Fruit fly (Drosophila melanogaster) whole organism, embryonic: ENCODE results near the gene CG43255.
A peak's percentile ranks its signal among the peaks of the same experiment; 100 is the strongest.

Experiments
- B-H2 ChIP-seq: fragments of 200-800 bp; sonication (Bioruptor generic); optimal IDR thresholded peaks from 2 replicates; lab custom pipeline; 2018; ENCODE audit warnings: missing biosample characterization, mild to moderate bottlenecking, missing genetic modification characterization
- Bgb ChIP-seq: fragments of 200-800 bp; sonication (Bioruptor generic); IDR thresholded peaks from 2 replicates; pipeline ENCODE4 v1.3.6; 2022; ENCODE audit warnings: missing biosample characterization, missing genetic modification characterization; ENCODE audit not compliant: partially characterized antibody
- Bteb2 ChIP-seq: fragments of 200-800 bp; sonication (Bioruptor generic); optimal IDR thresholded peaks from 2 replicates; lab custom pipeline; 2016; ENCODE audit warnings: missing biosample characterization, missing genetic modification characterization
- CG10209 ChIP-seq: fragments of 200-800 bp; sonication (Bioruptor generic); optimal IDR thresholded peaks from 3 replicates; lab custom pipeline; 2017; ENCODE audit warnings: missing biosample characterization, mild to moderate bottlenecking, missing genetic modification characterization, missing genetic modification reagents
- CG12071 ChIP-seq: fragments of 200-800 bp; sonication (Bioruptor generic); optimal IDR thresholded peaks from 3 replicates; lab custom pipeline; 2018; ENCODE audit warnings: missing biosample characterization, mild to moderate bottlenecking, missing genetic modification characterization
- CG12744 ChIP-seq: fragments of 200-800 bp; sonication (Bioruptor generic); optimal IDR thresholded peaks from 2 replicates; lab custom pipeline; 2016; ENCODE audit warnings: missing biosample characterization, missing genetic modification characterization
- CG14667 ChIP-seq: fragments of 200-800 bp; sonication (Bioruptor generic); IDR thresholded peaks from 2 replicates; pipeline ENCODE4 v1.3.6; 2022; ENCODE audit warnings: missing biosample characterization, missing genetic modification characterization
- CG2129 ChIP-seq: fragments of 200-800 bp; sonication (Bioruptor generic); IDR thresholded peaks from 2 replicates; pipeline ENCODE4 v1.3.6; 2022; ENCODE audit warnings: missing biosample characterization, missing genetic modification characterization; ENCODE audit not compliant: partially characterized antibody
- CG32772 ChIP-seq: fragments of 200-800 bp; sonication (Bioruptor generic); IDR thresholded peaks from 2 replicates; pipeline ENCODE4 v1.3.6; 2022; ENCODE audit warnings: missing biosample characterization, missing genetic modification characterization
- CG34376 ChIP-seq: fragments of 200-800 bp; sonication (Bioruptor generic); optimal IDR thresholded peaks from 2 replicates; lab custom pipeline; 2018; ENCODE audit warnings: missing biosample characterization, mild to moderate bottlenecking, missing genetic modification characterization
- CG3995 ChIP-seq: fragments of 200-800 bp; sonication (Bioruptor generic); optimal IDR thresholded peaks from 3 replicates; lab custom pipeline; 2016; ENCODE audit warnings: missing biosample characterization, missing genetic modification characterization
- CG4328 ChIP-seq: fragments of 200-800 bp; sonication (Bioruptor generic); optimal IDR thresholded peaks from 3 replicates; lab custom pipeline; 2017; ENCODE audit warnings: missing biosample characterization, missing genetic modification reagents, missing genetic modification characterization
- CG4360 ChIP-seq: fragments of 200-800 bp; sonication (Bioruptor generic); IDR thresholded peaks from 2 replicates; pipeline ENCODE4 v1.3.6; 2022; ENCODE audit warnings: missing biosample characterization, missing genetic modification characterization
- CG4424 ChIP-seq: fragments of 200-800 bp; sonication (Bioruptor generic); optimal IDR thresholded peaks from 3 replicates; lab custom pipeline; 2016; ENCODE audit warnings: missing biosample characterization, missing genetic modification characterization
- CG6765 ChIP-seq: fragments of 200-800 bp; sonication (Bioruptor generic); optimal IDR thresholded peaks from 3 replicates; lab custom pipeline; 2017; ENCODE audit warnings: missing biosample characterization, mild to moderate bottlenecking, missing genetic modification characterization
- CG6791 ChIP-seq: fragments of 200-800 bp; sonication (Bioruptor generic); IDR thresholded peaks from 3 replicates; pipeline ENCODE4 v1.3.6; 2022; ENCODE audit warnings: missing biosample characterization, missing genetic modification characterization; ENCODE audit not compliant: partially characterized antibody
- CG6813 ChIP-seq: fragments of 200-800 bp; sonication (Bioruptor generic); optimal IDR thresholded peaks from 2 replicates; lab custom pipeline; 2017; ENCODE audit warnings: missing biosample characterization, missing genetic modification characterization, mild to moderate bottlenecking, moderate library complexity, missing genetic modification reagents
- CG6854 ChIP-seq: fragments of 200-800 bp; sonication (Bioruptor generic); optimal IDR thresholded peaks from 3 replicates; lab custom pipeline; 2017; ENCODE audit warnings: missing biosample characterization, mild to moderate bottlenecking, missing genetic modification characterization
- CG7372 ChIP-seq: fragments of 200-800 bp; sonication (Bioruptor generic); IDR thresholded peaks from 2 replicates; pipeline ENCODE4 v1.3.6; 2022; ENCODE audit warnings: missing biosample characterization, missing genetic modification characterization
- Drgx ChIP-seq: fragments of 200-800 bp; sonication (Bioruptor generic); IDR thresholded peaks from 2 replicates; pipeline ENCODE4 v1.3.6; 2022; ENCODE audit warnings: missing biosample characterization, missing genetic modification characterization
- E2f1 ChIP-seq: fragments of 200-800 bp; sonication (Bioruptor generic); IDR thresholded peaks from 2 replicates; pipeline ENCODE4 v1.3.6; 2022; ENCODE audit warnings: missing biosample characterization, missing genetic modification characterization
- Ets65A ChIP-seq: fragments of 200-800 bp; sonication (Bioruptor generic); peaks from one replicate; lab custom pipeline; 2016; ENCODE audit warnings: missing biosample characterization, missing genetic modification characterization
- Hr39 ChIP-seq: fragments of >200 bp; optimal IDR thresholded peaks from 2 replicates; lab custom pipeline; 2017
- Med ChIP-seq: fragments of 200-800 bp; sonication (Bioruptor generic); peaks from one replicate; lab custom pipeline; 2016; ENCODE audit warnings: missing biosample characterization, missing genetic modification characterization, mild to moderate bottlenecking, inconsistent platforms, moderate library complexity
- NK7.1 ChIP-seq: fragments of 200-800 bp; sonication (Bioruptor generic); optimal IDR thresholded peaks from 3 replicates; lab custom pipeline; 2016; ENCODE audit warnings: missing biosample characterization, missing genetic modification characterization
- Trl ChIP-seq, 3 experiments: fragments of >200 bp in 2 of 3; fragments of 200-800 bp in 1 of 3; sonication (Bioruptor generic) in 1 of 3; optimal IDR thresholded peaks; 2 replicates in 1 of 3; 3 replicates in 2 of 3; lab custom pipeline; 2016 to 2017; ENCODE audit warnings: missing biosample characterization in 1 of 3, missing genetic modification characterization in 1 of 3
- Xbp1 ChIP-seq: fragments of 200-800 bp; sonication (Bioruptor generic); optimal IDR thresholded peaks from 3 replicates; lab custom pipeline; 2016; ENCODE audit warnings: missing biosample characterization, mild to moderate bottlenecking, missing genetic modification characterization
- aop ChIP-seq: fragments of 200-800 bp; sonication (Bioruptor generic); IDR thresholded peaks from 2 replicates; pipeline ENCODE4 v1.3.6; 2022; ENCODE audit warnings: missing biosample characterization, missing genetic modification characterization
- ara ChIP-seq: fragments of 200-800 bp; sonication (Bioruptor generic); IDR thresholded peaks from 2 replicates; pipeline ENCODE4 v1.3.6; 2022; ENCODE audit warnings: missing biosample characterization, missing genetic modification characterization
- ash1 ChIP-seq: fragments of 200-800 bp; sonication (Bioruptor generic); optimal IDR thresholded peaks from 2 replicates; lab custom pipeline; 2018; ENCODE audit warnings: missing biosample characterization, mild to moderate bottlenecking, missing genetic modification characterization
- bigmax ChIP-seq: fragments of 200-800 bp; sonication (Bioruptor generic); optimal IDR thresholded peaks from 2 replicates; lab custom pipeline; 2018; ENCODE audit warnings: missing biosample characterization, mild to moderate bottlenecking, missing genetic modification characterization
- dati ChIP-seq: fragments of 200-800 bp; sonication (Bioruptor generic); IDR thresholded peaks from 2 replicates; pipeline ENCODE4 v1.3.6; 2022; ENCODE audit warnings: missing biosample characterization, missing genetic modification characterization
- grn ChIP-seq: fragments of 200-800 bp; sonication (Bioruptor generic); optimal IDR thresholded peaks from 3 replicates; lab custom pipeline; 2017; ENCODE audit warnings: missing biosample characterization, missing genetic modification characterization
- gro ChIP-seq: fragments of 200-800 bp; sonication (Bioruptor generic); optimal IDR thresholded peaks from 2 replicates; lab custom pipeline; 2016; ENCODE audit warnings: missing biosample characterization, missing genetic modification characterization
- jing ChIP-seq: fragments of 200-800 bp; sonication (Bioruptor generic); optimal IDR thresholded peaks from 2 replicates; lab custom pipeline; 2018; ENCODE audit warnings: missing biosample characterization, mild to moderate bottlenecking, missing genetic modification characterization
- nau ChIP-seq: fragments of 200-800 bp; sonication (Bioruptor generic); optimal IDR thresholded peaks from 3 replicates; lab custom pipeline; 2017; ENCODE audit warnings: missing biosample characterization, mild to moderate bottlenecking, missing genetic modification characterization, missing genetic modification reagents
- nerfin-1 ChIP-seq: fragments of 200-800 bp; sonication (Bioruptor generic); optimal IDR thresholded peaks from 3 replicates; lab custom pipeline; 2019; ENCODE audit warnings: missing biosample characterization, mild to moderate bottlenecking, missing genetic modification characterization, moderate library complexity
- otp ChIP-seq: fragments of 200-800 bp; sonication (Bioruptor generic); IDR thresholded peaks from 3 replicates; pipeline ENCODE4, ENCODE4 v1.3.6; 2022; ENCODE audit warnings: missing biosample characterization, missing genetic modification characterization
- rib ChIP-seq: fragments of 200-800 bp; sonication (Bioruptor generic); IDR thresholded peaks from 2 replicates; pipeline ENCODE4 v1.3.6; 2022; ENCODE audit warnings: missing biosample characterization, missing genetic modification characterization
- so ChIP-seq: fragments of 200-800 bp; sonication (Bioruptor generic); IDR thresholded peaks from 3 replicates; pipeline ENCODE4 v1.3.6; 2022; ENCODE audit warnings: missing biosample characterization, missing genetic modification characterization
- toy ChIP-seq: fragments of 200-800 bp; sonication (Bioruptor generic); IDR thresholded peaks from 2 replicates; pipeline ENCODE4 v1.3.6; 2022; ENCODE audit warnings: missing biosample characterization, missing genetic modification characterization
- wor ChIP-seq: fragments of 200-800 bp; sonication (Bioruptor generic); IDR thresholded peaks from 2 replicates; pipeline ENCODE4 v1.3.6; 2022; ENCODE audit warnings: missing biosample characterization, missing genetic modification characterization

The CG43255 gene

DNA sequence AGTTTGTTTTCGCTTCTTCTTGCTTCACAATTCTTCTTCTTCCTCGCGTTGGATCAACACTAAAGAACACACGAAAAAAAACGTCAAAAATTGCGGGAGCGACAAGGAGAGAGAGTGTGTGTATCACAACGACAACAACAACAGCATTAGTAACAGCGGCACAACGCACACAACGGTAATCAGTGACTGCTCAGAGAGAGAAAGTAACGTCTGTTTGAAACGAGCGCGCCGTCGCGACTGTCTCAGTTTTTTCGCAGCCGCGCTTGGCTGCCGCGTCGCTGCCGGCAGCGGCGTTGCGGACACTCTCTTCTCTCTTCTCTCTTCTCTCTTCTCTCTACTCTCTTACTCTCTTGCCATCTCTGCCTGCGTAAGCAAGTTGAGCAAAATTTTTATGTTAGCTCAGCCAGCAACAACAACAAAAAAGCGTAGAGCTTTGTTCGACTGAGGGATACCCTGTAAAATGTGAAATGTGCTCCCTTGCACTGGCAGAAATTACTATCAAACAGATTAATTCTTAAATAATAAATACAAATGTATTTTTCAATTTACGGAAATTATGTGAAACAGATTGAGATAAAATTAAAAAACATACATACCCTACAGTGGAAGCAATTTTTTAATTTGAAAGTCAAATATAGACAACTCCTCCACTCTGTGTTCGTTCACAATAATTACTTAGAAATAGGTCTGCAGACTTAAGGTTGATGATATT lies 32.0 kb upstream of the CG43255 start (continued):
- TF ChIP-seq CG6765 (GFP tag; lab: Kevin White, UChicago) (peak; percentile 47), otp (peak; percentile 63), E2f1 (GFP tag; lab: Robert Waterston, UW) (peak; percentile 72), B-H2 (GFP tag; lab: Kevin White, UChicago) (no peak), wor (GFP tag; lab: Robert Waterston, UW) (peak; percentile 73), CG32772 (GFP tag; lab: Robert Waterston, UW) (peak; percentile 68), Ets65A (GFP tag; lab: Kevin White, UChicago) (no peak), Med (GFP tag; lab: Kevin White, UChicago) (peak; percentile 92), jing (peak; percentile 28), CG10209 (peak; percentile 57), ash1 (GFP tag; lab: Kevin White, UChicago) (no peak), Hr39 (lab: Kevin White, UChicago) (no peak), NK7.1 (no peak), CG6854 (peak; percentile 11), bigmax (no peak), CG4424 (peak; percentile 63), so (peak; percentile 58; the same call in 1 of the 3 replicates), CG34376 (GFP tag; lab: Kevin White, UChicago) (peak; percentile 13), nerfin-1 (tag; lab: Kevin White, UChicago) (peak; percentile 40), CG6813 (GFP tag; lab: Kevin White, UChicago) (no peak), rib (peak; percentile 60; the same call in 1 of the 2 replicates), dati (GFP tag; lab: Robert Waterston, UW) (no peak), CG3995 (GFP tag; lab: Kevin White, UChicago) (no peak), toy (GFP tag; lab: Robert Waterston, UW) (no peak), Trl (optimal IDR thresholded peaks at IDR 0.05; lab: Kevin White, UChicago) (peak; percentile 92), Trl (GFP tag; optimal IDR thresholded peaks at IDR 0.05; lab: Kevin White, UChicago) (peak; percentile 26), CG6791 (GFP tag; lab: Robert Waterston, UW) (0 out of 3 replicates have a peak, but pooled peaks have one; percentile 41), Bteb2 (GFP tag; lab: Kevin White, UChicago) (peak; percentile 6), CG4328 (GFP tag; lab: Kevin White, UChicago) (peak; percentile 26), CG4360 (GFP tag; lab: Robert Waterston, UW) (peak; percentile 98), CG2129 (no peak), nau (no peak), CG14667 (GFP tag; lab: Robert Waterston, UW) (peak; percentile 62), grn (GFP tag; lab: Kevin White, UChicago) (no peak), aop (GFP tag; lab: Robert Waterston, UW) (no peak), ara (GFP tag; lab: Robert Waterston, UW) (0 out of 2 replicates have a peak, but pooled peaks have one; percentile 38), Xbp1 (GFP tag; lab: Kevin White, UChicago) (peak; percentile 80), Drgx (GFP tag; lab: Robert Waterston, UW) (0 out of 2 replicates have a peak, but pooled peaks have one; percentile 58), CG12071 (peak; percentile 41), CG7372 (GFP tag; lab: Robert Waterston, UW) (peak; percentile 55), gro (GFP tag; lab: Kevin White, UChicago) (no peak), CG12744 (GFP tag; lab: Kevin White, UChicago) (no peak), Bgb (peak; percentile 35; the same call in 1 of the 2 replicates)
